Worm (Caenorhabditis elegans) whole organism, mixed stage, embryonic: ENCODE measurements around the gene abts-4.

Source experiments
- ces-1 ChIP-seq: fragments of 150-350 bp; optimal IDR thresholded peaks from 2 replicates; lab custom pipeline; 2014; ENCODE audit warnings: missing biosample characterization, missing genetic modification reagents, missing genetic modification characterization
- hlh-1 ChIP-seq: fragments of 150-350 bp; optimal IDR thresholded peaks from 2 replicates; lab custom pipeline; 2014; ENCODE audit warnings: missing biosample characterization, missing genetic modification reagents, missing genetic modification characterization
- mep-1 ChIP-seq: fragments of 150-350 bp; optimal IDR thresholded peaks from 2 replicates; lab custom pipeline; 2017; ENCODE audit warnings: missing biosample characterization, missing genetic modification reagents, missing genetic modification characterization, inconsistent platforms
- nhr-2 ChIP-seq: fragments of 150-350 bp; optimal IDR thresholded peaks from 2 replicates; lab custom pipeline; 2014; ENCODE audit warnings: missing biosample characterization, missing genetic modification characterization
- snpc-4 ChIP-seq: fragments of 150-350 bp; optimal IDR thresholded peaks from 2 replicates; lab custom pipeline; 2014; ENCODE audit warnings: missing biosample characterization, missing genetic modification characterization
- unc-120 ChIP-seq: sonication (generic microtip); optimal IDR thresholded peaks from 2 replicates; lab custom pipeline; 2017; ENCODE audit warnings: missing genetic modification characterization, missing compliant biosample characterization; ENCODE audit not compliant: poor library complexity, severe bottlenecking
- unc-39 ChIP-seq: fragments of 150-350 bp; optimal IDR thresholded peaks from 2 replicates; lab custom pipeline; 2014; ENCODE audit warnings: missing biosample characterization, missing genetic modification characterization
- unc-62 ChIP-seq: fragments of 150-350 bp; optimal IDR thresholded peaks from 2 replicates; lab custom pipeline; 2014; ENCODE audit warnings: missing biosample characterization, missing genetic modification reagents, missing genetic modification characterization

DNA sequence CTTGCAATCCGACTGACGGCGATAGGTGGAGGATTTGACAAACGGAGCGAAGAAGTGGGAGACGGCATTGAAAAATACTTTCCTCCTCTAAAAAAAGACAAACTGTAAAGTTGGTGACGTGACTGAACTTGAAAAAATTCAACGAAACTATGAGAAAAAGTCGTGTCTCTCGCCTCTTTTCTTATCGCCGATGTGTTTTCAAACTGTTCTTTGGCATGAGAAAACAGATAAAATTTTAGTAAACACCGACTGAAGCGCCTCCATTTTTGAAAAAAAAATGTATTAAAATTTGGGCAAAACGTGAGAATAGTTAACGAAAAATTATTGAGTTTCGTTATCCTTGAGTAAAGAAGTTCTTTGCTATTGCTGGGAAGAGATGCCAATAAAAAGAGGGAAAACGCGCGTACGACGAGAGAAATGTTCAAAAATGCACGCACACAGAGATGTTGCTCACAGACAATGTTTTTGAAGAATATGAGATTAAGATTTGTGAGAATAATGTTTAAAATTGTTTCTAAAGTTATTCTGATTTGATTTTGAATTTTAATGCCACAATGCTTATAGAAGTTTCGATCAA is 32.6 kb downstream of the abts-4 start:
- TF ChIP-seq nhr-2 (no peak), unc-39 (no peak), unc-62 (GFP tag; lab: Kevin White, UChicago) (no peak), mep-1 (tag; lab: Kevin White, UChicago) (no peak), ces-1 (GFP tag; lab: Kevin White, UChicago) (no peak), hlh-1 (tag; lab: Kevin White, UChicago) (no peak), snpc-4 (tag; lab: Kevin White, UChicago) (no peak), unc-120 (tag; lab: Kevin White, UChicago) (no peak)
